Worm (Caenorhabditis elegans): ENCODE data around the gene utp-20.
A peak's percentile ranks its signal among the peaks of the same experiment; 100 is the strongest.

The utp-20 gene

ce11 chrII:6516276-6516675, 19.9 kb upstream of the utp-20 start, which contains the start of gene C56E6.7:
Gene C56E6.7, plus strand, starts transcription at chrII:6516576.
- TF ChIP-seq ceh-82 (tag; optimal IDR thresholded peaks at IDR 0.05) (no peak), nhr-43 (tag; optimal IDR thresholded peaks at IDR 0.05; ENCODE audit: poor library complexity, severe bottlenecking) (no peak)

ce11 chrII:6519703-6520102, 16.5 kb upstream of the utp-20 start:
- TF ChIP-seq elt-1 (tag; optimal IDR thresholded peaks at IDR 0.05) (no peak), lin-15B (tag; optimal IDR thresholded peaks at IDR 0.05) (no peak), nfya-1 (tag; optimal IDR thresholded peaks at IDR 0.05; ENCODE audit: insufficient read depth) (no peak), sea-2 (GFP tag; optimal IDR thresholded peaks at IDR 0.05) (no peak), jun-1 (tag; optimal IDR thresholded peaks at IDR 0.05) (no peak), nhr-43 (tag; optimal IDR thresholded peaks at IDR 0.05; ENCODE audit: poor library complexity, severe bottlenecking) (no peak), pqm-1 (tag; optimal IDR thresholded peaks at IDR 0.05) (no peak), ama-1 (optimal IDR thresholded peaks at IDR 0.05) (no peak), nhr-77 (tag; optimal IDR thresholded peaks at IDR 0.05) (no peak), skn-1 (tag; optimal IDR thresholded peaks at IDR 0.05) (no peak), fkh-2 (tag; optimal IDR thresholded peaks at IDR 0.05) (no peak), daf-12 (tag; optimal IDR thresholded peaks at IDR 0.05) (no peak), elt-3 (tag; optimal IDR thresholded peaks at IDR 0.05) (no peak), mml-1 (tag; optimal IDR thresholded peaks at IDR 0.05) (no peak), eor-1 (tag; optimal IDR thresholded peaks at IDR 0.05) (no peak), ztf-11 (tag; optimal IDR thresholded peaks at IDR 0.05) (no peak)

ce11 chrII:6520103-6520502, 16.1 kb upstream of the utp-20 start:
- TF ChIP-seq egl-5 (tag; optimal IDR thresholded peaks at IDR 0.05) (no peak), mml-1 (tag; optimal IDR thresholded peaks at IDR 0.05) (no peak), fos-1 (tag; optimal IDR thresholded peaks at IDR 0.05) (no peak), nhr-12 (tag; optimal IDR thresholded peaks at IDR 0.05) (no peak), daf-12 (tag; optimal IDR thresholded peaks at IDR 0.05) (no peak), nhr-23 (tag; optimal IDR thresholded peaks at IDR 0.05) (no peak), lin-39 (tag; optimal IDR thresholded peaks at IDR 0.05) (no peak), elt-2 (tag; optimal IDR thresholded peaks at IDR 0.05) (peak; percentile 89), pqm-1 (tag; optimal IDR thresholded peaks at IDR 0.05) (peak; percentile 91)

DNA sequence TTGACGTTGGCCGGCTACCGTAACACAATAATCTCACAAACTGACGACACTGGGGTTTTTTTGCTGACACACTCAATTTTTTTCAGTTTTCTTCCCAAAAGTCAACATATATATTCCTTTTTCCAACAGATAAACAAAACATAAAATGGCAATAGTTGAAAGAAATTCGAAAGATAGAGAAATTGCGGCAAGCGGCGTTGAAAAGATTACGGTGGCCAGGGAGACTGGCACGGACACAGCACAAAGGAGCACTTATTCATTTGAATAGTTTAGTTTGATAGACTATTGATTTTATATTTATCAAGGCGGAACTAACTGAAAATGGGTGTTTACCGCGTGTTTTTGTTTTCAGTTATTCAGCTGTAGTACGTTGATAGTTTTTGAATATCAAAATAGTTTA, 14.9 kb upstream of the utp-20 start, which contains the start of gene toe-2:
TSS of gene toe-2 (minus strand) at position 70 of the 400 bp plus-strand sequence.
- TF ChIP-seq aly-2 (tag; optimal IDR thresholded peaks at IDR 0.05): no peak
- TF ChIP-seq fos-1 (tag; optimal IDR thresholded peaks at IDR 0.05): no peak
- no peak for TF ChIP-seq ZK546.5 (tag; optimal IDR thresholded peaks at IDR 0.05)
- no peak for TF ChIP-seq nhr-77 (tag; optimal IDR thresholded peaks at IDR 0.05)
- TF ChIP-seq nhr-12 (tag; optimal IDR thresholded peaks at IDR 0.05): no peak
- no peak for TF ChIP-seq ceh-16 (tag; optimal IDR thresholded peaks at IDR 0.05)
- peak; percentile 55 for TF ChIP-seq elt-2 (tag; optimal IDR thresholded peaks at IDR 0.05)
- TF ChIP-seq mml-1 (tag; optimal IDR thresholded peaks at IDR 0.05): no peak
- no peak for TF ChIP-seq unc-62 (GFP tag; optimal IDR thresholded peaks at IDR 0.05)
- no peak for TF ChIP-seq R02D3.7 (tag; optimal IDR thresholded peaks at IDR 0.05)
- no peak for TF ChIP-seq elt-1 (tag; optimal IDR thresholded peaks at IDR 0.05)
- peak; percentile 18 for TF ChIP-seq pqm-1 (tag; optimal IDR thresholded peaks at IDR 0.05)
- no peak for TF ChIP-seq snpc-4 (tag; optimal IDR thresholded peaks at IDR 0.05)
- no peak for TF ChIP-seq lsy-12 (tag; optimal IDR thresholded peaks at IDR 0.05)
- TF ChIP-seq mdl-1 (tag; optimal IDR thresholded peaks at IDR 0.05): no peak
- TF ChIP-seq zag-1 (tag; optimal IDR thresholded peaks at IDR 0.05): no peak
- no peak for TF ChIP-seq fkh-10 (GFP tag; optimal IDR thresholded peaks at IDR 0.05)

DNA sequence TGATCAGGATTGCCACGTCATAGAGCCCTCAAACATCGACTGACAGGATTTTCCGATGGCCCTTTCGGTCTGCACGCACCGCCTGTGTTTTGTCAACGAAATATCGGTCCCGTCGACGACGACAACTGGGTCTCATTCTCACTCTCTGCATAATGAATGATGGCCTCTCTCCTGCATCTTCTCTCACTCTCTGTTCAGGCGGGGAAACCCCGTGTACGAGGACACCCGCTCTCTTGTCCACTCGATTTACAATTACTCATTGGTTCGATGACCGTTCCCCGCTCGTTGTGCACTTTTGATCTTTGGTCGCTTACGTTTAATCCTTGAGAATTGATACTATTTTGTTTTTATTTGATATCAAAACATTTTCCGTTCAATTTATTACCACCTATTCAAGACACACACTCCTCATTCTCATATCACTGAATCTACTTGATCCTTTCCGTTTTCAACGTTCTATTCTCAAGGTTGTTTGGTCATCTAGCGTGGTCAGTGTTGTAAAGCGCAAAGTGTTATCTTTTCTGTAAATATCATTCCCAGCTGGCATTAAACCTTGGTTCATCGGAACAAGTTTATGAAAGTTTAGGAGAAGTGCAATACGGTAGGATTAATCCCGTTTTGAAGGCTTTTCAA, 13.4 kb upstream of the utp-20 start:
- TF ChIP-seq pqm-1 (tag; optimal IDR thresholded peaks at IDR 0.05) (peak; percentile 25), nhr-43 (tag; optimal IDR thresholded peaks at IDR 0.05; ENCODE audit: poor library complexity, severe bottlenecking) (peak; percentile 19), lin-39 (tag; optimal IDR thresholded peaks at IDR 0.05) (peak; percentile 30), mdl-1 (tag; optimal IDR thresholded peaks at IDR 0.05) (no peak), ztf-11 (tag; optimal IDR thresholded peaks at IDR 0.05) (no peak), skn-1 (tag; optimal IDR thresholded peaks at IDR 0.05) (no peak), aly-2 (tag; optimal IDR thresholded peaks at IDR 0.05) (no peak), nhr-67 (tag; optimal IDR thresholded peaks at IDR 0.05) (no peak), nhr-77 (tag; optimal IDR thresholded peaks at IDR 0.05) (no peak), nhr-28 (tag; optimal IDR thresholded peaks at IDR 0.05) (no peak), snpc-4 (tag; optimal IDR thresholded peaks at IDR 0.05) (no peak), nhr-25 (tag; optimal IDR thresholded peaks at IDR 0.05) (peak; percentile 65), elt-2 (tag; optimal IDR thresholded peaks at IDR 0.05) (no peak), fos-1 (tag; optimal IDR thresholded peaks at IDR 0.05) (no peak), elt-1 (tag; optimal IDR thresholded peaks at IDR 0.05) (no peak)

Measured in whole organism, L3 larva.